Worm (Caenorhabditis elegans): ENCODE measurements around the gene T12A7.10.

DNA sequence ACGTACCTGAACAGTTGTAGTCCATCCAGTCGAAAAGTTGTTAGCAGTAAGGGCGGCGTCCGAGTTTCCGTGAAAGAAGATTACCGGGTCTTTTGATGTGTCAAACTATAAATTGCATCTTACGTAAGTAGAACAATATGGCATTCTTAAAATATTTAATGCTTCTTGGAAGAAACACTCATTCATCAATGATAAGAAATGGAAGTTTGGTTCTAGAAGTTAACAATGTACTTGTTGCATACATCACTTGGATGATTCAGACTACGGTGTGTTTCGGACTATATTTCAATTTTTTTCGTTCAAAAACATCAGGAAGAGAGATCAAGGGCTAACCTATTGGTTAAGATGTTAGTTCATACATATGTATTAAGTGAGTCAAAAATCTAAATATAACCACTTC, 17.2 kb upstream of the T12A7.10 start:
- TF ChIP-seq ztf-29 (GFP tag; IDR thresholded peaks at IDR 0.05) (no peak), flt-1 (GFP tag; IDR thresholded peaks at IDR 0.05) (no peak), tab-1 (GFP tag; IDR thresholded peaks at IDR 0.05) (no peak)

Measured in whole organism, midembryonic.